Worm (Caenorhabditis elegans): ENCODE results near the gene Y71H2AL.2.
A peak's percentile ranks its signal among the peaks of the same experiment; 100 is the strongest.

Y71H2AL.2 gene

DNA sequence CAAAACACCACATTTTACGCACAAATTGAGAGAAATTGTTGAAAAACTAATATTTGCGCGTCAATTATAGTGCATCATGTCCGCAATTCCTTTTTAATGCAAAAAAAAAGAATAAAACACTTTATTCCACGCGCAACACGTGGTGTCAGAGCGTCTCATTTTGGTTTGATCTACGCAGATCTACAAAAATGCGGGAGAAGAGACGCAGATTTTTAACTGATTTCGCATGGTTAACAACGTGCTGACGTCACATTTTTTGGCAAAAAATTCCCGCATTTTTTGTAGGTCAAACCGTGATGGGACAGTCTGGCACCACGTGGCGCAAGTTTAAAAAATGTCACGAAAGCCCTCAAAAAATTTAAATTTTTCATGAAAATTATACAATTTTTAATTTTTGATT, 24.0 kb downstream of the Y71H2AL.2 start:
- TF ChIP-seq fkh-3 (tag; optimal IDR thresholded peaks at IDR 0.05) (no peak), madf-6 (GFP tag; IDR thresholded peaks at IDR 0.05) (peak; percentile 58)

DNA sequence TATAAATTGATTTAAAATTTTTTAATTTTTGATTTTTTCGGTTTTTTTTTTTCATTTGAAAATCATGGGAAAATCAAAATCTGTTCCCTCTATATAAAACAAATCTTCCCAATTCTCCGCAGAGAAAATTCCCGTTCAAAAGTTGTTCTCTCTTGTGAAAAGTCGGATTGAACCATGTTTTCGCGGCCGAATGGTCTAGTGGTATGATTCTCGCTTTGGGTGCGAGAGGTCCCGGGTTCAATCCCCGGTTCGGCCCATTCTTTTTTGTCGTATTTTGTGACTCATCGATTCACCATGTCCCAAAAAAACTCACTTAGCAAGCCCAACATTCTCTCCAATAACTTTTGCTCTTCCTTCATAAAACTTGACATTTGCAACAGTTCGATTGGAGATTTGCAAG, 25.4 kb downstream of the Y71H2AL.2 start:
- TF ChIP-seq ztf-25 (GFP tag; IDR thresholded peaks at IDR 0.05) (0 out of 2 replicates have a peak, but pooled peaks have one; percentile 64), ztf-22 (GFP tag; optimal IDR thresholded peaks at IDR 0.05) (no peak), lsl-1 (GFP tag; optimal IDR thresholded peaks at IDR 0.05) (peak; percentile 43), dpff-1 (tag; optimal IDR thresholded peaks at IDR 0.05) (no peak), T07F8.4 (tag; optimal IDR thresholded peaks at IDR 0.05) (peak; percentile 23), F55B11.4 (tag; optimal IDR thresholded peaks at IDR 0.05; ENCODE audit: borderline replicate concordance, insufficient read depth) (no peak), ztf-18 (tag; optimal IDR thresholded peaks at IDR 0.05) (peak; percentile 66), F33H1.4 (GFP tag; IDR thresholded peaks at IDR 0.05) (peak; percentile 30; the same call in 1 of the 2 replicates), B0261.1 (tag; optimal IDR thresholded peaks at IDR 0.05) (peak; percentile 73), dpl-1 (GFP tag; optimal IDR thresholded peaks at IDR 0.05) (no peak), nhr-90 (tag; optimal IDR thresholded peaks at IDR 0.05) (peak; percentile 56), sea-2 (GFP tag; IDR thresholded peaks at IDR 0.05) (no peak), Y56A3A.18 (GFP tag; IDR thresholded peaks at IDR 0.05) (no peak), dox-1 (GFP tag; IDR thresholded peaks at IDR 0.05) (0 out of 2 replicates have a peak, but pooled peaks have one; percentile 34), snpc-1.3 (tag; optimal IDR thresholded peaks at IDR 0.05; ENCODE audit: insufficient read depth) (peak; percentile 52), rpc-1 (optimal IDR thresholded peaks at IDR 0.05) (peak; percentile 64), rpc-1 (tag; optimal IDR thresholded peaks at IDR 0.05) (peak; percentile 85), lin-54 (GFP tag; optimal IDR thresholded peaks at IDR 0.05) (peak; percentile 1), snpc-4 (GFP tag; optimal IDR thresholded peaks at IDR 0.05) (no peak), snpc-4 (tag; optimal IDR thresholded peaks at IDR 0.05) (no peak), sptf-2 (GFP tag; optimal IDR thresholded peaks at IDR 0.05) (no peak), tbp1 (GFP tag; optimal IDR thresholded peaks at IDR 0.05) (peak; percentile 88), attf-3 (GFP tag; conservative IDR thresholded peaks at IDR 0.05) (no peak), unc-62 (GFP tag; optimal IDR thresholded peaks at IDR 0.05) (no peak), madf-6 (GFP tag; IDR thresholded peaks at IDR 0.05) (peak; percentile 38; the same call in 1 of the 2 replicates), him-1 (tag; optimal IDR thresholded peaks at IDR 0.05) (peak; percentile 62), die-1 (tag; optimal IDR thresholded peaks at IDR 0.05) (peak; percentile 66), repo-1 (tag; optimal IDR thresholded peaks at IDR 0.05) (no peak), D2030.7 (GFP tag; IDR thresholded peaks at IDR 0.05) (peak; percentile 48)

DNA sequence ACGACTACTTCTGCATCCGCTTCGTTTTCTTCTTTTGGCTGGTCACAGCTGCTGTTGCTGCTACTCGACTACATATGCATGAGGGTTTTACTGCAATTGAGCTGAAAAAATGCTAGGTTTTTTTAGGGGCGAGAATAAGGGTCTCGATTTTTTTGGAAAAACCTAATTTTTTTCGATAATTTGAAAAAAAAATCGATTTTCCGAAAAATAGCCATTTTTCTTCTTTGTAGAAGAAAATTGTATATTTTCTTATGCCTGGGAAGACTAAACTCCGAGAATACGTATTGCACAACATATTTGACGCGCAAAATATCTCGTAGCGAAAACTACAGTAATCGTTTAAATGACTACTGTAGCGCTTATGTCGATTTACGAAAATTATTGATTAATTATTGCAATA, 30.4 kb downstream of the Y71H2AL.2 start, which contains the start of gene tmem-132:
Gene tmem-132 (minus strand): TSS at position 101 of the 400 bp plus-strand sequence.
- no peak for TF ChIP-seq dox-1 (GFP tag; IDR thresholded peaks at IDR 0.05)
- peak; percentile 22; the same call in 1 of the 2 replicates for TF ChIP-seq mcd-1 (GFP tag; IDR thresholded peaks at IDR 0.05)

DNA sequence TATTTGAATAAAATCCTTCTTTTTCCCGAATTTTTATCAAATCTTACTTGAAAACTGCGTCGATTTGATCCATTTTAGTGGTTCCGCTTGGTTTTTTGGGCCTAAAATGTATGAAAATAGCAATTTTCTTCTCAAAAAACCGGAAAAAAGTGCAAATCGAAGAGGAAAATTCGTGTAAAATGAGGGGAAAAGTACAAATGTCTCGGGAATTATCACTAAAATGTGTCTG, 38.7 kb downstream of the Y71H2AL.2 start, which contains the start of gene Y71H2AM.11:
Gene Y71H2AM.11 (minus strand): TSS at position 101 of the 229 bp plus-strand sequence.
- TF ChIP-seq lag-1 (GFP tag; IDR thresholded peaks at IDR 0.05) (no peak), B0035.1 (tag; optimal IDR thresholded peaks at IDR 0.05) (no peak), ztf-22 (GFP tag; optimal IDR thresholded peaks at IDR 0.05) (no peak), F37B4.10 (GFP tag; IDR thresholded peaks at IDR 0.05) (no peak)
